Fruit fly (Drosophila melanogaster): Measurements from ENCODE around the gene CG9649.

Gene CG9649

dm6 chr3R:14255808-14256207 lies 38.1 kb upstream of the CG9649 start, which contains the start of gene CG43179:
TSS of gene CG43179 (plus strand) at chr3R:14256108.
- TF ChIP-seq CG15336 (GFP tag; IDR thresholded peaks at IDR 0.05) (no peak), svp (GFP tag) (peak; percentile 15)

- TF ChIP-seq CG6792 (GFP tag; optimal IDR thresholded peaks at IDR 0.05), result no peak
- TF ChIP-seq Hr38 (GFP tag; optimal IDR thresholded peaks at IDR 0.05), result no peak
- no peak for TF ChIP-seq CG11902 (GFP tag; optimal IDR thresholded peaks at IDR 0.05)
- no peak for TF ChIP-seq Met (GFP tag; optimal IDR thresholded peaks at IDR 0.05)
- no peak for TF ChIP-seq acj6 (GFP tag; optimal IDR thresholded peaks at IDR 0.05)
- TF ChIP-seq CG8632 (GFP tag; optimal IDR thresholded peaks at IDR 0.05), result no peak
- no peak for TF ChIP-seq topi (GFP tag; optimal IDR thresholded peaks at IDR 0.05)
- no peak for TF ChIP-seq CG11762 (GFP tag; optimal IDR thresholded peaks at IDR 0.05; ENCODE audit: insufficient read depth)
- no peak for TF ChIP-seq Blimp-1 (GFP tag; optimal IDR thresholded peaks at IDR 0.05)
- no peak for TF ChIP-seq CG1621 (tag; optimal IDR thresholded peaks at IDR 0.05)
- no peak for TF ChIP-seq ss (GFP tag; optimal IDR thresholded peaks at IDR 0.05)
Measured at dm6 chr3R:14245371-14245770, 27.7 kb upstream of the CG9649 start, which contains the start of gene CG9616. TSS of gene CG9616 (minus strand) at chr3R:14245471.

- TF ChIP-seq CG6276 (GFP tag; optimal IDR thresholded peaks at IDR 0.05) (no peak), CG8319 (GFP tag; optimal IDR thresholded peaks at IDR 0.05) (no peak), CG10631 (GFP tag; optimal IDR thresholded peaks at IDR 0.05) (no peak), fd85E (GFP tag; optimal IDR thresholded peaks at IDR 0.05) (no peak), Met (GFP tag; optimal IDR thresholded peaks at IDR 0.05) (no peak), topi (GFP tag; optimal IDR thresholded peaks at IDR 0.05) (no peak), esn (GFP tag; optimal IDR thresholded peaks at IDR 0.05) (no peak), CG8119 (GFP tag; IDR thresholded peaks at IDR 0.05) (no peak), Sox15 (GFP tag; optimal IDR thresholded peaks at IDR 0.05) (no peak), CG8632 (GFP tag; optimal IDR thresholded peaks at IDR 0.05) (no peak), Gug (GFP tag; IDR thresholded peaks at IDR 0.05) (no peak), CG34406 (GFP tag; optimal IDR thresholded peaks at IDR 0.05) (no peak), CG4318 (GFP tag; optimal IDR thresholded peaks at IDR 0.05) (no peak)
Measured at dm6 chr3R:14244577-14244976, 26.9 kb upstream of the CG9649 start, which contains the start of gene CG43291. TSS of gene CG43291 (minus strand) at chr3R:14244677.

dm6 chr3R:14229045-14229444 lies 11.4 kb upstream of the CG9649 start, which contains the start of gene CG9624:
TSS of gene CG9624 (minus strand) at chr3R:14229145.
- TF ChIP-seq CG11762 (GFP tag; optimal IDR thresholded peaks at IDR 0.05; ENCODE audit: insufficient read depth) (no peak), Sox14 (GFP tag; optimal IDR thresholded peaks at IDR 0.05) (no peak), Hr4 (GFP tag; optimal IDR thresholded peaks at IDR 0.05) (no peak), CG11294 (GFP tag; IDR thresholded peaks at IDR 0.05) (no peak), CG6276 (GFP tag; optimal IDR thresholded peaks at IDR 0.05) (no peak), CG11902 (GFP tag; optimal IDR thresholded peaks at IDR 0.05) (no peak), Eip75B (GFP tag; optimal IDR thresholded peaks at IDR 0.05) (no peak), Smox (GFP tag; optimal IDR thresholded peaks at IDR 0.05) (no peak), achi (GFP tag; optimal IDR thresholded peaks at IDR 0.05) (no peak), spab (GFP tag; optimal IDR thresholded peaks at IDR 0.05) (no peak)

dm6 chr3R:14226662-14227061 lies 9.0 kb upstream of the CG9649 start, which contains the start of gene CG9631:
TSS of gene CG9631 (minus strand) at chr3R:14226762.
- TF ChIP-seq Met (GFP tag; optimal IDR thresholded peaks at IDR 0.05) (no peak), svp (GFP tag) (no peak), Hr39 (GFP tag; optimal IDR thresholded peaks at IDR 0.05) (no peak), Gug (GFP tag; IDR thresholded peaks at IDR 0.05) (no peak), CG11294 (GFP tag; IDR thresholded peaks at IDR 0.05) (no peak), net (GFP tag; optimal IDR thresholded peaks at IDR 0.05) (no peak), Eip75B (GFP tag; optimal IDR thresholded peaks at IDR 0.05) (no peak), vri (GFP tag; optimal IDR thresholded peaks at IDR 0.05) (no peak), Ets21C (GFP tag; optimal IDR thresholded peaks at IDR 0.05) (no peak), Hr38 (GFP tag; optimal IDR thresholded peaks at IDR 0.05) (no peak), CG6792 (GFP tag; optimal IDR thresholded peaks at IDR 0.05) (no peak), CG34406 (GFP tag; optimal IDR thresholded peaks at IDR 0.05) (no peak), OdsH (GFP tag; optimal IDR thresholded peaks at IDR 0.05) (no peak), CG11902 (GFP tag; optimal IDR thresholded peaks at IDR 0.05) (no peak), CG6854 (GFP tag; optimal IDR thresholded peaks at IDR 0.05) (no peak), CG6163 (GFP tag; IDR thresholded peaks at IDR 0.05) (no peak)
